Worm (Caenorhabditis elegans) whole organism, L2 larva: ENCODE results near the gene Y54G2A.10.

Source experiments
- blmp-1 ChIP-seq: sonication (generic microtip); optimal IDR thresholded peaks from 2 replicates; lab custom pipeline; 2017; ENCODE audit warnings: missing genetic modification characterization, mild to moderate bottlenecking, missing compliant biosample characterization, antibody characterized with exemption, moderate library complexity; ENCODE audit not compliant: insufficient read depth
- dmd-4 ChIP-seq: sonication (generic microtip); optimal IDR thresholded peaks from 2 replicates; lab custom pipeline; 2017; ENCODE audit warnings: missing biosample characterization, missing genetic modification characterization
- egl-27 ChIP-seq: sonication (generic microtip); optimal IDR thresholded peaks from 3 replicates; lab custom pipeline; 2017; ENCODE audit warnings: missing biosample characterization, missing genetic modification reagents, missing genetic modification characterization
- lin-13 ChIP-seq: fragments of 150-350 bp; optimal IDR thresholded peaks from 2 replicates; lab custom pipeline; 2014; ENCODE audit warnings: missing biosample characterization, missing genetic modification reagents, missing genetic modification characterization
- mbf-1 ChIP-seq: sonication (generic microtip); optimal IDR thresholded peaks from 2 replicates; lab custom pipeline; 2017; ENCODE audit warnings: missing biosample characterization, missing genetic modification characterization
- mdl-1 ChIP-seq, 2 experiments: fragments of 150-350 bp in 1 of 2; sonication (generic microtip) in 1 of 2; optimal IDR thresholded peaks; 2 replicates each; lab custom pipeline; 2017; ENCODE audit warnings: missing biosample characterization in 2 of 2, missing genetic modification characterization in 2 of 2
- nhr-12 ChIP-seq: fragments of 150-350 bp; optimal IDR thresholded peaks from 2 replicates; lab custom pipeline; 2014; ENCODE audit warnings: missing biosample characterization, missing genetic modification characterization
- nhr-237 ChIP-seq: fragments of 150-350 bp; optimal IDR thresholded peaks from 2 replicates; lab custom pipeline; 2014; ENCODE audit warnings: missing biosample characterization, missing genetic modification characterization
- nhr-25 ChIP-seq: fragments of 150-350 bp; sonication (generic microtip); optimal IDR thresholded peaks from 3 replicates; lab custom pipeline; 2014; ENCODE audit warnings: missing biosample characterization, missing genetic modification characterization
- unc-62 ChIP-seq: fragments of 150-350 bp; optimal IDR thresholded peaks from 2 replicates; lab custom pipeline; 2014; ENCODE audit warnings: missing biosample characterization, missing genetic modification reagents, missing genetic modification characterization
- zag-1 ChIP-seq: fragments of 150-350 bp; optimal IDR thresholded peaks from 2 replicates; lab custom pipeline; 2014; ENCODE audit warnings: missing biosample characterization, missing genetic modification characterization
- ztf-11 ChIP-seq: sonication (generic microtip); optimal IDR thresholded peaks from 2 replicates; lab custom pipeline; 2017; ENCODE audit warnings: missing biosample characterization, missing genetic modification characterization

- TF ChIP-seq mbf-1 (tag; lab: Kevin White, UChicago) (no peak), nhr-12 (tag; lab: Kevin White, UChicago) (no peak), egl-27 (no peak), blmp-1 (tag; lab: Kevin White, UChicago) (no peak), nhr-25 (tag; lab: Kevin White, UChicago) (no peak), ztf-11 (tag; lab: Kevin White, UChicago) (no peak), zag-1 (tag; lab: Kevin White, UChicago) (no peak), lin-13 (no peak), dmd-4 (tag; lab: Kevin White, UChicago) (no peak), unc-62 (GFP tag; lab: Kevin White, UChicago) (no peak), nhr-237 (tag; lab: Kevin White, UChicago) (no peak), mdl-1 (tag; optimal IDR thresholded peaks at IDR 0.05; lab: Kevin White, UChicago) (no peak)
Measured at ce11 chrIV:2832587-2832986, 33.1 kb downstream of the Y54G2A.10 start, which contains the start of the genes Y54G2A.48 and pudl-1.
